Worm (Caenorhabditis elegans) whole organism, early embryonic: ENCODE results near the gene clec-128.

Experiments used
- B0310.2 ChIP-seq: sonication (generic microtip); optimal IDR thresholded peaks from 2 replicates; lab custom pipeline; 2016; ENCODE audit warnings: mild to moderate bottlenecking, missing genetic modification characterization, missing compliant biosample characterization
- F13C5.2 ChIP-seq: sonication (generic microtip); optimal IDR thresholded peaks from 2 replicates; lab custom pipeline; 2017; ENCODE audit warnings: mild to moderate bottlenecking, missing genetic modification characterization, inconsistent platforms, missing compliant biosample characterization
- aly-1 ChIP-seq: sonication (generic microtip); optimal IDR thresholded peaks from 2 replicates; lab custom pipeline; 2016; ENCODE audit warnings: missing genetic modification characterization, missing compliant biosample characterization
- ama-1 ChIP-seq: fragments of 150-350 bp; optimal IDR thresholded peaks from 2 replicates; lab custom pipeline; 2014
- ceh-13 ChIP-seq: fragments of 200-800 bp; sonication (Bioruptor generic); optimal IDR thresholded peaks from 2 replicates; lab custom pipeline; 2018; ENCODE audit warnings: mild to moderate bottlenecking, missing genetic modification characterization, missing compliant biosample characterization
- ceh-36 ChIP-seq: sonication (generic microtip); optimal IDR thresholded peaks from 2 replicates; lab custom pipeline; 2016; ENCODE audit warnings: missing genetic modification characterization, inconsistent platforms, missing compliant biosample characterization
- ets-7 ChIP-seq: sonication (generic microtip); optimal IDR thresholded peaks from 2 replicates; lab custom pipeline; 2016; ENCODE audit warnings: missing genotype, missing genetic modification characterization, missing compliant biosample characterization
- flt-1 ChIP-seq: fragments of 200-800 bp; sonication (Bioruptor generic); IDR thresholded peaks from 2 replicates; pipeline ENCODE4 v1.3.6; 2022; ENCODE audit warnings: missing genetic modification characterization, missing compliant biosample characterization
- hmbx-1 ChIP-seq: sonication (generic microtip); optimal IDR thresholded peaks from 2 replicates; lab custom pipeline; 2016; ENCODE audit warnings: mild to moderate bottlenecking, missing genetic modification characterization, missing compliant biosample characterization
- hmg-4 ChIP-seq: fragments of 200-800 bp; sonication (Bioruptor generic); optimal IDR thresholded peaks from 2 replicates; lab custom pipeline; 2018; ENCODE audit warnings: mild to moderate bottlenecking, missing genetic modification characterization, missing compliant biosample characterization
- hnd-1 ChIP-seq: sonication (generic microtip); optimal IDR thresholded peaks from 2 replicates; lab custom pipeline; 2016; ENCODE audit warnings: missing genetic modification characterization, missing compliant biosample characterization
- pes-1 ChIP-seq: fragments of 200-800 bp; sonication (Bioruptor generic); IDR thresholded peaks from 2 replicates; pipeline ENCODE4 v1.3.6; 2022; ENCODE audit warnings: missing genetic modification reagents, missing genetic modification characterization, missing compliant biosample characterization
- scrt-1 ChIP-seq: fragments of 200-800 bp; sonication (Bioruptor generic); IDR thresholded peaks from 2 replicates; pipeline ENCODE4 v1.3.6; 2022; ENCODE audit warnings: missing genetic modification characterization, missing compliant biosample characterization
- sea-1 ChIP-seq: fragments of 200-800 bp; sonication (Bioruptor generic); conservative IDR thresholded peaks from 2 replicates; pipeline ENCODE4 v1.3.6; 2022; ENCODE audit warnings: missing genetic modification characterization, missing compliant biosample characterization
- tbx-11 ChIP-seq: fragments of 200-800 bp; sonication (Bioruptor generic); IDR thresholded peaks from 2 replicates; pipeline ENCODE4 v1.3.6; 2022; ENCODE audit warnings: missing genetic modification characterization, missing compliant biosample characterization
- tbx-37 ChIP-seq: fragments of 200-800 bp; sonication (Bioruptor generic); conservative IDR thresholded peaks from 2 replicates; pipeline ENCODE4 v1.3.6; 2022; ENCODE audit warnings: missing genetic modification reagents, missing genetic modification characterization, missing compliant biosample characterization
- tra-4 ChIP-seq: sonication (generic microtip); optimal IDR thresholded peaks from 2 replicates; lab custom pipeline; 2017; ENCODE audit warnings: missing genetic modification characterization, missing compliant biosample characterization

Gene clec-128

ce11 chrII:3595339-3595738 lies 24.5 kb upstream of the clec-128 start, which contains the start of gene Y49F6A.12:
TSS of gene Y49F6A.12 (plus strand) at chrII:3595639.
- TF ChIP-seq ceh-36 (tag; lab: Kevin White, UChicago) (no peak), sea-1 (GFP tag; lab: Robert Waterston, UW) (no peak), scrt-1 (GFP tag; lab: Robert Waterston, UW) (no peak), ets-7 (tag; lab: Kevin White, UChicago) (no peak), tra-4 (tag; lab: Kevin White, UChicago) (no peak), pes-1 (GFP tag; lab: Robert Waterston, UW) (no peak), hmg-4 (GFP tag; lab: Kevin White, UChicago) (no peak), flt-1 (GFP tag; lab: Robert Waterston, UW) (no peak), ceh-13 (GFP tag; lab: Kevin White, UChicago) (no peak), aly-1 (tag; lab: Kevin White, UChicago) (no peak), tbx-11 (no peak), B0310.2 (tag; lab: Kevin White, UChicago) (no peak), ama-1 (lab: Kevin White, UChicago) (no peak), hmbx-1 (tag; lab: Kevin White, UChicago) (no peak)

- TF ChIP-seq scrt-1 (GFP tag; lab: Robert Waterston, UW) (no peak), hnd-1 (tag; lab: Kevin White, UChicago) (no peak), sea-1 (GFP tag; lab: Robert Waterston, UW) (no peak), tbx-37 (GFP tag; lab: Robert Waterston, UW) (no peak), tra-4 (tag; lab: Kevin White, UChicago) (no peak), B0310.2 (tag; lab: Kevin White, UChicago) (no peak), hmbx-1 (tag; lab: Kevin White, UChicago) (no peak), F13C5.2 (tag; lab: Kevin White, UChicago) (no peak), flt-1 (GFP tag; lab: Robert Waterston, UW) (no peak), ceh-13 (GFP tag; lab: Kevin White, UChicago) (no peak), hmg-4 (GFP tag; lab: Kevin White, UChicago) (no peak), ets-7 (tag; lab: Kevin White, UChicago) (no peak), ama-1 (lab: Kevin White, UChicago) (no peak), pes-1 (GFP tag; lab: Robert Waterston, UW) (no peak), aly-1 (tag; lab: Kevin White, UChicago) (no peak), tbx-11 (no peak), ceh-36 (tag; lab: Kevin White, UChicago) (no peak)
Measured at ce11 chrII:3583402-3583801, 12.6 kb upstream of the clec-128 start, which contains the start of gene srh-60. TSS of gene srh-60 (plus strand) at chrII:3583702.

DNA sequence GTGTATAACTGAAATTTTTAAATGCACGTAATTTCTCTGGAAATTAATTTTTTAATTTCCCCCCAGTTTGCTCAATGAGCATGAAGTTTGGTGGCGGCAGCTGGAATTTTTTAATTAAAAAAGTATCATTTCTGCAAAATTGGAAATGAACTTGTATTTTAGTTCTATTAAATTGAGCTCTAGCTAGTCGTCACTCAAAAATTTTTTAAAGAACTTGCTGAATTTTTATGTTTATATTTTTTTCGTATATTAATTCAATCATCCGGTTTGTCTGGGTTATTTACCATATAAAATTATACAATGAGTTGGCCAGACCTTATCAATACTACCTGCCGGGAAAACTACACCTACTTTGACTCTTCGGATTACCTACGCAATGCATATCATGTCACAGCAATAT lies 10.9 kb upstream of the clec-128 start, which contains the start of gene srh-59:
Gene srh-59 (plus strand): TSS at position 301 of the 400 bp plus-strand sequence.
- TF ChIP-seq sea-1 (GFP tag; lab: Robert Waterston, UW): no peak
- TF ChIP-seq B0310.2 (tag; lab: Kevin White, UChicago): no peak
- TF ChIP-seq pes-1 (GFP tag; lab: Robert Waterston, UW): no peak
- TF ChIP-seq tra-4 (tag; lab: Kevin White, UChicago): no peak
- TF ChIP-seq ets-7 (tag; lab: Kevin White, UChicago): no peak
- no peak for TF ChIP-seq flt-1 (GFP tag; lab: Robert Waterston, UW)
- TF ChIP-seq ceh-36 (tag; lab: Kevin White, UChicago): no peak
- TF ChIP-seq hmbx-1 (tag; lab: Kevin White, UChicago): no peak
- TF ChIP-seq tbx-11: no peak
- no peak for TF ChIP-seq ceh-13 (GFP tag; lab: Kevin White, UChicago)
- no peak for TF ChIP-seq F13C5.2 (tag; lab: Kevin White, UChicago)
- no peak for TF ChIP-seq scrt-1 (GFP tag; lab: Robert Waterston, UW)
- TF ChIP-seq ama-1 (lab: Kevin White, UChicago): no peak
- TF ChIP-seq hmg-4 (GFP tag; lab: Kevin White, UChicago): no peak
- TF ChIP-seq tbx-37 (GFP tag; lab: Robert Waterston, UW): no peak
- TF ChIP-seq hnd-1 (tag; lab: Kevin White, UChicago): no peak

DNA sequence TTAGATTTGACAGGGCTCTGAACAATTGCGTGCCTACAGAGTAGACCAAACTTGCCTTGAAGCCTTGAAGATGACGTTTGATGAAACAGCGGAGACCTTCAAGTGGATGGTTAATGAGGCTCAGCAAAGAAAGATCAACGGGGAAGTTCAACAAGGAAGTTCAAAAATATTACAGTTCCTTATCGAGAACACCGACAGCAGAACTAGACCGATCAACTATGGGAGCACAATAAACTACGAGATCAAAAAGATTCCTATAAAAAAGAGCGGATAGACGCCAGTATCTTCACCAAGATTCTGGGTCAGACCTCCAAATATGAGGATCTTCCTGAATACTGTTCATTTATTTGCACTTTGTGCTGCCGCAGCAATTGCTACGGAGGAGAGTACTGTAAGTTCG lies 8.9 kb upstream of the clec-128 start, which contains the start of gene clec-134:
Gene clec-134 (plus strand): TSS at position 301 of the 400 bp plus-strand sequence.
- TF ChIP-seq hmg-4 (GFP tag; lab: Kevin White, UChicago): no peak
- TF ChIP-seq B0310.2 (tag; lab: Kevin White, UChicago): no peak
- TF ChIP-seq hnd-1 (tag; lab: Kevin White, UChicago): no peak
- TF ChIP-seq tbx-37 (GFP tag; lab: Robert Waterston, UW): no peak
- no peak for TF ChIP-seq sea-1 (GFP tag; lab: Robert Waterston, UW)
- TF ChIP-seq hmbx-1 (tag; lab: Kevin White, UChicago): no peak
- TF ChIP-seq tra-4 (tag; lab: Kevin White, UChicago): no peak
- TF ChIP-seq flt-1 (GFP tag; lab: Robert Waterston, UW): no peak
- TF ChIP-seq ama-1 (lab: Kevin White, UChicago): no peak
- TF ChIP-seq ets-7 (tag; lab: Kevin White, UChicago): no peak

DNA sequence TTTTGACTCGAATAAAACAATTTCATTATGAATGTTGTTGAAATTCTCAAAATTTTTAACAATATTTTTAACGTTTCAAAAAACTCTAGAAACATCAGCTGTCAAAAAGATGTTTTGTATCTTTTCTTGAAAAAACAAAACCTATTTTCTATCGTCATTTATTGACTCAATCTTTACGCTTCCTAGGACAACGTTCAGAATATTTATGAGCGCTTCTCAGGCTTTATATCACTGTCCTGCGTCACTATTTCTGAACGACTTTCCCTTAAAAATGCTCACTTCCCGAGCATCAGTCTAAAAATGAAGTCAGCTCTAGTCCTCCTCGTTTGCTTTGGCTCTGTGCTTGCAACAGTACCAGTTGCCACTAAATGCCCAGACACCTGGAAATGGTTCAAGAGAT lies 7.3 kb upstream of the clec-128 start, which contains the start of gene clec-133:
Gene clec-133 (plus strand): TSS at position 301 of the 400 bp plus-strand sequence.
- no peak for TF ChIP-seq ceh-13 (GFP tag; lab: Kevin White, UChicago)
- TF ChIP-seq flt-1 (GFP tag; lab: Robert Waterston, UW): no peak
- no peak for TF ChIP-seq pes-1 (GFP tag; lab: Robert Waterston, UW)
- no peak for TF ChIP-seq hmbx-1 (tag; lab: Kevin White, UChicago)
- TF ChIP-seq F13C5.2 (tag; lab: Kevin White, UChicago): no peak
- TF ChIP-seq sea-1 (GFP tag; lab: Robert Waterston, UW): no peak

DNA sequence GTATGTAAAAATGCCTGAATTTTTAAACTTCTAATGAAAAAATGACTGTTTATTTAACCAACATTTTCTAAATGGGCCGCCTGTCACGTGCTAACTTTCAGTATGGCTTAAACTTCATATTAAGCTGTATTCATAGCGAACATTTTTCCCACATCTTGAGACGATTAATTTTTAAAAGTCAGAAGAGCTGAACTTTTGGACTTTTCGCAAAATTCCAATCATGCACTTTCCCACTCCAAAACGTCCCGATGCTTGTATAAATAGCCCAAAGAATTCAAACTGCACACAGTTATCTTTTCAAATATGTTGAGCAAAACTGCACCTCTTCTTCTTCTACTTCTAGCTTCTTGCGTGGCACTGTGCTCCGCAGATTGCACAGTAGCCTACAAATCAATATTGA lies 5.9 kb upstream of the clec-128 start, which contains the start of gene clec-132:
Gene clec-132 (plus strand): TSS at position 301 of the 400 bp plus-strand sequence.
- no peak for TF ChIP-seq pes-1 (GFP tag; lab: Robert Waterston, UW)
- TF ChIP-seq scrt-1 (GFP tag; lab: Robert Waterston, UW): no peak
- no peak for TF ChIP-seq hnd-1 (tag; lab: Kevin White, UChicago)
- TF ChIP-seq ets-7 (tag; lab: Kevin White, UChicago): no peak
- no peak for TF ChIP-seq ceh-36 (tag; lab: Kevin White, UChicago)
- TF ChIP-seq hmbx-1 (tag; lab: Kevin White, UChicago): no peak
- TF ChIP-seq ama-1 (lab: Kevin White, UChicago): no peak
- no peak for TF ChIP-seq tbx-11
- no peak for TF ChIP-seq hmg-4 (GFP tag; lab: Kevin White, UChicago)
- TF ChIP-seq F13C5.2 (tag; lab: Kevin White, UChicago): no peak
- no peak for TF ChIP-seq flt-1 (GFP tag; lab: Robert Waterston, UW)
- TF ChIP-seq ceh-13 (GFP tag; lab: Kevin White, UChicago): no peak
- TF ChIP-seq aly-1 (tag; lab: Kevin White, UChicago): no peak
